Worm (Caenorhabditis elegans): ENCODE measurements around the gene T27E7.5.

DNA sequence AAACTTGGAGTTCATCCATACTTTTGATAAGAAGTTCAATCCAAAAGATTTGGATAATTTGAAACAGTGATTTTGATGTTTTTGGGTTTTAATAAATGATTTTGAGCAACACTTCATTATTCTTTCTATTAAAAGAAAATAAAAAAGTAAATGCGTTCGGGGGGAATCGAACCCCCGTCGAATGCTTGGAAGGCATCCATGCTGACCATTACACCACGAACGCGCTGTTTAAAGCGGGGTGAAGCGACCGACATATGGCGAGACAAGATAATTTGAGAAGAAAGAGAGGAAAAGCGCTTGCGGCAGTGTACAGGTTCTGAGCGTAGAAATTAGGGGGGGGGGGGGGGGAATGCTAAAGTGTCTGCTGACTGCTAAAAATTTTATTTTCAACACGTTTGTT lies 39.5 kb downstream of the T27E7.5 start:
- TF ChIP-seq nfya-1 (tag; optimal IDR thresholded peaks at IDR 0.05; ENCODE audit: insufficient read depth), result peak; percentile 58
- TF ChIP-seq nhr-11 (tag; optimal IDR thresholded peaks at IDR 0.05), result no peak
- TF ChIP-seq mdl-1 (tag; optimal IDR thresholded peaks at IDR 0.05), result no peak
- no peak for TF ChIP-seq elt-2 (tag; optimal IDR thresholded peaks at IDR 0.05)
- TF ChIP-seq aly-2 (tag; optimal IDR thresholded peaks at IDR 0.05), result no peak
